Worm (Caenorhabditis elegans) whole organism, young adult: ENCODE data around the gene odr-8.

ENCODE experiments used
- B0035.1 ChIP-seq: sonication (generic microtip); optimal IDR thresholded peaks from 2 replicates; lab custom pipeline; 2016; ENCODE audit warnings: missing genetic modification characterization, mild to moderate bottlenecking, missing compliant biosample characterization, missing genotype, missing genetic modification reagents
- B0336.3 ChIP-seq: fragments of 200-800 bp; sonication (Bioruptor generic); IDR thresholded peaks from 2 replicates; pipeline ENCODE4 v1.3.6; 2022; ENCODE audit warnings: missing genetic modification characterization, missing compliant biosample characterization
- C17E4.6 ChIP-seq: fragments of 200-800 bp; sonication (Bioruptor generic); IDR thresholded peaks from 2 replicates; pipeline ENCODE4 v1.3.6; 2022; ENCODE audit warnings: missing genetic modification reagents, missing genetic modification characterization, missing compliant biosample characterization
- D2030.7 ChIP-seq: fragments of 200-800 bp; sonication (Bioruptor generic); IDR thresholded peaks from 2 replicates; pipeline ENCODE4 v1.3.6; 2022; ENCODE audit warnings: missing genetic modification reagents, missing genetic modification characterization, missing compliant biosample characterization
- F10E7.11 ChIP-seq: sonication (generic microtip); optimal IDR thresholded peaks from 2 replicates; lab custom pipeline; 2017; ENCODE audit warnings: mild to moderate bottlenecking, missing genetic modification characterization, moderate library complexity, missing compliant biosample characterization
- F37B4.10 ChIP-seq: fragments of 200-800 bp; sonication (Bioruptor generic); IDR thresholded peaks from 2 replicates; pipeline ENCODE4 v1.3.6; 2022; ENCODE audit warnings: missing genetic modification characterization, missing compliant biosample characterization
- F39B2.1 ChIP-seq: fragments of 200-800 bp; sonication (Bioruptor generic); IDR thresholded peaks from 2 replicates; pipeline ENCODE4 v1.3.6; 2022; ENCODE audit warnings: missing genetic modification reagents, missing genetic modification characterization, missing compliant biosample characterization
- F57A8.1 ChIP-seq: fragments of 200-800 bp; sonication (Bioruptor generic); optimal IDR thresholded peaks from 2 replicates; lab custom pipeline; 2018; ENCODE audit warnings: mild to moderate bottlenecking, missing genetic modification characterization, moderate library complexity, missing compliant biosample characterization
- Y67H2A.10 ChIP-seq: fragments of 200-800 bp; sonication (Bioruptor generic); conservative IDR thresholded peaks from 2 replicates; pipeline ENCODE4 v1.3.6; 2022; ENCODE audit warnings: missing genetic modification reagents, missing genetic modification characterization, missing compliant biosample characterization
- Y95B8A.8 ChIP-seq: fragments of 200-800 bp; sonication (Bioruptor generic); IDR thresholded peaks from 2 replicates; pipeline ENCODE4 v1.3.6; 2022; ENCODE audit warnings: missing genetic modification reagents, missing genetic modification characterization, missing compliant biosample characterization
- ama-1 ChIP-seq, 3 experiments: fragments of 150-350 bp in 1 of 3; sonication (generic microtip) in 2 of 3; optimal IDR thresholded peaks; 2 replicates each; lab custom pipeline; 2014 to 2018; ENCODE audit warnings: missing biosample characterization in 2 of 3, missing genetic modification characterization in 2 of 3, missing genetic modification reagents in 2 of 3
- aptf-3 ChIP-seq: fragments of 200-800 bp; sonication (Bioruptor generic); IDR thresholded peaks from 2 replicates; pipeline ENCODE4 v1.3.6; 2022; ENCODE audit warnings: missing genetic modification characterization, missing compliant biosample characterization
- attf-3 ChIP-seq: fragments of 200-800 bp; sonication (Bioruptor generic); conservative IDR thresholded peaks from 2 replicates; pipeline ENCODE4 v1.3.6; 2022; ENCODE audit warnings: missing genetic modification reagents, missing genetic modification characterization, missing compliant biosample characterization
- attf-6 ChIP-seq: fragments of 200-800 bp; sonication (Bioruptor generic); IDR thresholded peaks from 2 replicates; pipeline ENCODE4 v1.3.6; 2022; ENCODE audit warnings: missing genetic modification reagents, missing genetic modification characterization, missing compliant biosample characterization
- cebp-2 ChIP-seq: fragments of 200-800 bp; sonication (Bioruptor generic); IDR thresholded peaks from 2 replicates; pipeline ENCODE4 v1.3.6; 2022; ENCODE audit warnings: missing genetic modification characterization, missing compliant biosample characterization
- ceh-27 ChIP-seq: fragments of 200-800 bp; sonication (Bioruptor generic); optimal IDR thresholded peaks from 2 replicates; lab custom pipeline; 2018; ENCODE audit warnings: mild to moderate bottlenecking, missing genetic modification characterization, moderate library complexity, missing compliant biosample characterization
- dox-1 ChIP-seq: fragments of 200-800 bp; sonication (Bioruptor generic); IDR thresholded peaks from 2 replicates; pipeline ENCODE4 v1.3.6; 2022; ENCODE audit warnings: missing genetic modification reagents, missing genetic modification characterization, missing compliant biosample characterization
- dpl-1 ChIP-seq: fragments of 150-350 bp; optimal IDR thresholded peaks from 2 replicates; lab custom pipeline; 2014; ENCODE audit warnings: missing biosample characterization, missing genetic modification reagents, missing genetic modification characterization
- efl-1 ChIP-seq: fragments of 150-350 bp; optimal IDR thresholded peaks from 2 replicates; lab custom pipeline; 2014; ENCODE audit warnings: missing biosample characterization, missing genetic modification reagents, missing genetic modification characterization
- egl-18 ChIP-seq: fragments of 200-800 bp; sonication (Bioruptor generic); IDR thresholded peaks from 2 replicates; pipeline ENCODE4 v1.3.6; 2022; ENCODE audit warnings: missing genetic modification reagents, missing genetic modification characterization, missing compliant biosample characterization
- gei-17 ChIP-seq: fragments of 200-800 bp; sonication (Bioruptor generic); optimal IDR thresholded peaks from 2 replicates; lab custom pipeline; 2018; ENCODE audit warnings: mild to moderate bottlenecking, missing genetic modification characterization, missing compliant biosample characterization
- hlh-12 ChIP-seq: sonication (generic microtip); optimal IDR thresholded peaks from 2 replicates; lab custom pipeline; 2016; ENCODE audit warnings: missing genetic modification characterization, missing compliant biosample characterization
- lag-1 ChIP-seq: fragments of 200-800 bp; sonication (Bioruptor generic); IDR thresholded peaks from 2 replicates; pipeline ENCODE4 v1.3.6; 2022; ENCODE audit warnings: missing genetic modification reagents, missing genetic modification characterization, missing compliant biosample characterization
- let-526 ChIP-seq: fragments of 200-800 bp; sonication (Bioruptor generic); IDR thresholded peaks from 2 replicates; pipeline ENCODE4 v1.3.6; 2022; ENCODE audit warnings: missing genetic modification reagents, missing genetic modification characterization, missing compliant biosample characterization
- let-607 ChIP-seq, 2 experiments: fragments of 200-800 bp in 1 of 2; sonication (Bioruptor generic) in 1 of 2; sonication (generic microtip) in 1 of 2; optimal IDR thresholded peaks; 2 replicates each; lab custom pipeline; 2016 to 2018; ENCODE audit warnings: mild to moderate bottlenecking in 2 of 2, missing compliant biosample characterization in 2 of 2, missing genetic modification characterization in 2 of 2, moderate library complexity in 2 of 2, missing genotype in 1 of 2
- lin-26 ChIP-seq: fragments of 200-800 bp; sonication (Bioruptor generic); IDR thresholded peaks from 2 replicates; pipeline ENCODE4 v1.3.6; 2022; ENCODE audit warnings: missing genetic modification reagents, missing genetic modification characterization, missing compliant biosample characterization
- lin-54 ChIP-seq: fragments of 200-800 bp; sonication (Bioruptor generic); optimal IDR thresholded peaks from 2 replicates; lab custom pipeline; 2018; ENCODE audit warnings: mild to moderate bottlenecking, missing genetic modification characterization, missing compliant biosample characterization
- madf-10 ChIP-seq: sonication (generic microtip); optimal IDR thresholded peaks from 2 replicates; lab custom pipeline; 2016; ENCODE audit warnings: mild to moderate bottlenecking, missing genetic modification characterization, missing compliant biosample characterization
- madf-3 ChIP-seq: fragments of 200-800 bp; sonication (Bioruptor generic); IDR thresholded peaks from 2 replicates; pipeline ENCODE4 v1.3.6; 2022; ENCODE audit warnings: missing genetic modification reagents, missing genetic modification characterization, missing compliant biosample characterization
- madf-6 ChIP-seq: fragments of 200-800 bp; sonication (Bioruptor generic); IDR thresholded peaks from 2 replicates; pipeline ENCODE4 v1.3.6; 2022; ENCODE audit warnings: missing genetic modification reagents, missing genetic modification characterization, missing compliant biosample characterization
- nfyb-1 ChIP-seq: fragments of 200-800 bp; sonication (Bioruptor generic); IDR thresholded peaks from 2 replicates; pipeline ENCODE4 v1.3.6; 2022; ENCODE audit warnings: missing genetic modification reagents, missing genetic modification characterization, missing compliant biosample characterization
- nhr-179 ChIP-seq: sonication (generic microtip); optimal IDR thresholded peaks from 2 replicates; lab custom pipeline; 2016; ENCODE audit warnings: mild to moderate bottlenecking, missing genetic modification characterization, missing compliant biosample characterization
- nhr-80 ChIP-seq: sonication (generic microtip); optimal IDR thresholded peaks from 2 replicates; lab custom pipeline; 2016; ENCODE audit warnings: missing genetic modification characterization, missing compliant biosample characterization
- pha-4 ChIP-seq: fragments of 150-350 bp; sonication (generic microtip); optimal IDR thresholded peaks from 2 replicates; lab custom pipeline; 2014; ENCODE audit warnings: missing biosample characterization, missing genetic modification reagents, missing genetic modification characterization
- rcor-1 ChIP-seq: fragments of 200-800 bp; sonication (Bioruptor generic); IDR thresholded peaks from 2 replicates; pipeline ENCODE4 v1.3.6; 2022; ENCODE audit warnings: missing genetic modification reagents, missing genetic modification characterization, missing compliant biosample characterization
- snpc-1.1 ChIP-seq: sonication (generic microtip); optimal IDR thresholded peaks from 2 replicates; lab custom pipeline; 2017; ENCODE audit warnings: missing genetic modification characterization, mild to moderate bottlenecking, missing compliant biosample characterization, antibody characterized with exemption, moderate library complexity, missing genotype, missing genetic modification reagents; ENCODE audit not compliant: insufficient read depth
- snpc-1.3 ChIP-seq: sonication (generic microtip); optimal IDR thresholded peaks from 2 replicates; lab custom pipeline; 2017; ENCODE audit warnings: missing genetic modification characterization, mild to moderate bottlenecking, missing compliant biosample characterization, antibody characterized with exemption, moderate library complexity, missing genotype, missing genetic modification reagents; ENCODE audit not compliant: insufficient read depth
- snpc-4 ChIP-seq, 5 experiments: fragments of 150-350 bp in 1 of 5; sonication (generic microtip) in 4 of 5; optimal IDR thresholded peaks; 2 replicates each; lab custom pipeline; 2014 to 2018; ENCODE audit warnings: missing genetic modification characterization in 5 of 5, missing biosample characterization in 3 of 5, antibody characterized with exemption in 2 of 5, mild to moderate bottlenecking in 2 of 5, missing compliant biosample characterization in 2 of 5, missing genotype in 2 of 5, moderate library complexity in 2 of 5, missing genetic modification reagents in 1 of 5
- somi-1 ChIP-seq: fragments of 200-800 bp; sonication (Bioruptor generic); optimal IDR thresholded peaks from 2 replicates; lab custom pipeline; 2018; ENCODE audit warnings: mild to moderate bottlenecking, missing genetic modification characterization, missing compliant biosample characterization
- tbp1 ChIP-seq: fragments of 200-800 bp; sonication (Bioruptor generic); optimal IDR thresholded peaks from 2 replicates; lab custom pipeline; 2018; ENCODE audit warnings: mild to moderate bottlenecking, missing genetic modification characterization, missing compliant biosample characterization
- unc-62 ChIP-seq: fragments of 150-350 bp; optimal IDR thresholded peaks from 2 replicates; lab custom pipeline; 2014; ENCODE audit warnings: missing biosample characterization, missing genetic modification reagents, missing genetic modification characterization
- xnd-1 ChIP-seq: sonication (generic microtip); optimal IDR thresholded peaks from 2 replicates; lab custom pipeline; 2016; ENCODE audit warnings: missing genotype, missing genetic modification reagents, missing genetic modification characterization, missing compliant biosample characterization
- zim-3 ChIP-seq: sonication (generic microtip); optimal IDR thresholded peaks from 2 replicates; lab custom pipeline; 2017; ENCODE audit warnings: mild to moderate bottlenecking, missing genetic modification characterization, moderate library complexity, missing compliant biosample characterization
- ztf-26 ChIP-seq: sonication (generic microtip); optimal IDR thresholded peaks from 2 replicates; lab custom pipeline; 2017; ENCODE audit warnings: missing genetic modification characterization, missing compliant biosample characterization

odr-8 gene

ce11 chrIV:6582604-6583003, at the start of gene odr-8:
Gene odr-8 (minus strand): TSS chrIV:6582704.
- no peak for TF ChIP-seq snpc-4 (GFP tag; optimal IDR thresholded peaks at IDR 0.05; lab: Kevin White, UChicago)
- peak in 1 of 4 experiments; percentile 50 for TF ChIP-seq snpc-4 (tag; optimal IDR thresholded peaks at IDR 0.05; lab: Kevin White, UChicago)
- TF ChIP-seq attf-3 (GFP tag; lab: Robert Waterston, UW) = no peak
- no peak for TF ChIP-seq dox-1 (GFP tag; lab: Robert Waterston, UW)
- no peak for TF ChIP-seq xnd-1 (tag; lab: Kevin White, UChicago)
- TF ChIP-seq ama-1 (optimal IDR thresholded peaks at IDR 0.05; lab: Kevin White, UChicago) = no peak
- TF ChIP-seq ama-1 (GFP tag; optimal IDR thresholded peaks at IDR 0.05; lab: Kevin White, UChicago) = no peak
- TF ChIP-seq lin-26 (GFP tag; lab: Robert Waterston, UW) = no peak

DNA sequence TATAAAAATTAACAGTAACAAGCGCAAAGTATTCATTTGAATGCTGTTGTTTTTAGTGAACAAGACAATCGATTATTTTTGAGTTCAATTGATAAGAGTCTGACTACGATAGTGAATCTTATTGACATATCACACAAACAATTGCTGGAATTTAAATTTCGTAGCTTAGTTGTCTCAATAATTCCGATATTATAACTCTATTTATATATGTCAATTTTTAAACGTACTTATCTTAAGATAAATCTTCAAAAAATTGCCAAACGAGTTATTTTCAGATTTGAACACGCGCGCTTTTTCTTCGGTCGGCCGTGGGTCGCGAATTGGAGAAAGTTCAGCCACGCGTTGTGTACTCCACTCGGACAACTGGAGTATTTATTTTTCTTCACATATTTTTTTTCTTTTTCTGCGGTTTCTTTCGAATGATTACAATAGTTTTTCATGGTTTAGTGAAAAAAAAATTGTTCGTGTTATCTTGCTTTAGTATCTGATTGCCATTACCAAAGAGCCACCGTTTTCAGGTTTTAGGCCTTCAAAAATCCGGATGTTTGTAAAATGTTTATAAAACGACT, 49.3 kb upstream of the odr-8 start, which contains the start of the genes cest-5.1 and C01B10.9:
Gene cest-5.1 (minus strand): TSS at position 51 of the 569 bp plus-strand sequence.
Gene C01B10.9 (plus strand): TSS at position 519 of the 569 bp plus-strand sequence.
- peak in 1 of 2 experiments; percentile 41 for TF ChIP-seq let-607 (tag; optimal IDR thresholded peaks at IDR 0.05; lab: Kevin White, UChicago)
- TF ChIP-seq madf-10 (tag; lab: Kevin White, UChicago) = peak; percentile 0
- peak; percentile 37; the same call in 1 of the 2 replicates for TF ChIP-seq D2030.7 (GFP tag; lab: Robert Waterston, UW)
- TF ChIP-seq zim-3 (tag; lab: Kevin White, UChicago) = no peak
- TF ChIP-seq lag-1 (GFP tag; lab: Robert Waterston, UW) = no peak
- peak; percentile 35 for TF ChIP-seq snpc-1.3 (tag; lab: Kevin White, UChicago)
- TF ChIP-seq egl-18 (GFP tag; lab: Robert Waterston, UW) = no peak
- 0 out of 2 replicates have a peak, but pooled peaks have one; percentile 44 for TF ChIP-seq rcor-1 (GFP tag; lab: Robert Waterston, UW)
- no peak for TF ChIP-seq pha-4 (tag; lab: Kevin White, UChicago)
- TF ChIP-seq ceh-27 (GFP tag; lab: Kevin White, UChicago) = peak; percentile 60
- no peak for TF ChIP-seq somi-1 (GFP tag; lab: Kevin White, UChicago)
- no peak for TF ChIP-seq B0336.3
- TF ChIP-seq ztf-26 = no peak
- no peak for TF ChIP-seq aptf-3 (GFP tag; lab: Robert Waterston, UW)
- TF ChIP-seq lin-54 (GFP tag; lab: Kevin White, UChicago) = peak; percentile 90
- no peak for TF ChIP-seq F37B4.10 (GFP tag; lab: Robert Waterston, UW)
- peak; percentile 53; the same call in 1 of the 2 replicates for TF ChIP-seq attf-6
- TF ChIP-seq cebp-2 = no peak
- no peak for TF ChIP-seq madf-3 (GFP tag; lab: Robert Waterston, UW)
- peak; percentile 2 for TF ChIP-seq snpc-1.1
- TF ChIP-seq nfyb-1 (GFP tag; lab: Robert Waterston, UW) = no peak
- no peak for TF ChIP-seq ama-1 (optimal IDR thresholded peaks at IDR 0.05; lab: Kevin White, UChicago)
- TF ChIP-seq ama-1 (GFP tag; optimal IDR thresholded peaks at IDR 0.05; lab: Kevin White, UChicago) = no peak
- peak; percentile 72 for TF ChIP-seq efl-1 (GFP tag; lab: Kevin White, UChicago)
- no peak for TF ChIP-seq madf-6 (GFP tag; lab: Robert Waterston, UW)
- peak; percentile 15 for TF ChIP-seq nhr-80 (tag; lab: Kevin White, UChicago)
- TF ChIP-seq let-526 = no peak
- no peak for TF ChIP-seq hlh-12 (tag; lab: Kevin White, UChicago)
- no peak for TF ChIP-seq C17E4.6
- TF ChIP-seq unc-62 (GFP tag; lab: Kevin White, UChicago) = no peak
- TF ChIP-seq snpc-4 (GFP tag; optimal IDR thresholded peaks at IDR 0.05; lab: Kevin White, UChicago) = peak; percentile 40
- peak; percentile 50 to 84 (median 73) for TF ChIP-seq snpc-4 (tag; optimal IDR thresholded peaks at IDR 0.05; lab: Kevin White, UChicago)
- peak; percentile 18; the same call in 1 of the 2 replicates for TF ChIP-seq Y67H2A.10 (GFP tag; lab: Robert Waterston, UW)
- TF ChIP-seq dpl-1 (GFP tag; lab: Kevin White, UChicago) = peak; percentile 76
- no peak for TF ChIP-seq B0035.1
- 0 out of 2 replicates have a peak, but pooled peaks have one; percentile 47 for TF ChIP-seq F39B2.1 (GFP tag; lab: Robert Waterston, UW)
- TF ChIP-seq F57A8.1 = no peak
- TF ChIP-seq Y95B8A.8 (GFP tag; lab: Robert Waterston, UW) = no peak
- TF ChIP-seq F10E7.11 (tag; lab: Kevin White, UChicago) = no peak
- no peak for TF ChIP-seq gei-17 (GFP tag; lab: Kevin White, UChicago)
- no peak for TF ChIP-seq lin-26 (GFP tag; lab: Robert Waterston, UW)
- no peak for TF ChIP-seq nhr-179 (tag; lab: Kevin White, UChicago)
- TF ChIP-seq tbp1 (GFP tag; lab: Kevin White, UChicago) = peak; percentile 47
